Fruit fly (Drosophila melanogaster) whole organism, embryonic: ENCODE results near the gene CG15696.
A peak's percentile ranks its signal among the peaks of the same experiment; 100 is the strongest.

Source experiments
- Abd-B ChIP-seq: fragments of 200-800 bp; sonication (Bioruptor generic); optimal IDR thresholded peaks from 2 replicates; lab custom pipeline; 2018; ENCODE audit warnings: missing biosample characterization, mild to moderate bottlenecking, missing genetic modification characterization, moderate library complexity
- CG10209 ChIP-seq: fragments of 200-800 bp; sonication (Bioruptor generic); optimal IDR thresholded peaks from 3 replicates; lab custom pipeline; 2017; ENCODE audit warnings: missing biosample characterization, mild to moderate bottlenecking, missing genetic modification characterization, missing genetic modification reagents
- CG10431 ChIP-seq: fragments of 200-800 bp; sonication (Bioruptor generic); optimal IDR thresholded peaks from 3 replicates; lab custom pipeline; 2018; ENCODE audit warnings: missing biosample characterization, mild to moderate bottlenecking, missing genetic modification characterization
- CG10654 ChIP-seq: fragments of 200-800 bp; sonication (Bioruptor generic); optimal IDR thresholded peaks from 2 replicates; lab custom pipeline; 2016; ENCODE audit warnings: missing biosample characterization, missing genetic modification characterization
- CG11085 ChIP-seq: fragments of 200-800 bp; sonication (Bioruptor generic); IDR thresholded peaks from 2 replicates; pipeline ENCODE4 v1.3.6; 2022; ENCODE audit warnings: missing biosample characterization, missing genetic modification characterization
- CG11696 ChIP-seq: fragments of 200-800 bp; sonication (Bioruptor generic); IDR thresholded peaks from 2 replicates; pipeline ENCODE4 v1.3.6; 2022; ENCODE audit warnings: missing biosample characterization, missing genetic modification characterization
- CG12236 ChIP-seq: fragments of 200-800 bp; sonication (Bioruptor generic); optimal IDR thresholded peaks from 2 replicates; lab custom pipeline; 2016; ENCODE audit warnings: missing biosample characterization, missing genetic modification characterization
- CG16813 ChIP-seq: fragments of 200-800 bp; sonication (Bioruptor generic); IDR thresholded peaks from 3 replicates; pipeline ENCODE4 v1.3.6; 2022; ENCODE audit warnings: missing biosample characterization, missing genetic modification characterization; ENCODE audit not compliant: partially characterized antibody
- CG16863 ChIP-seq: fragments of 200-800 bp; sonication (Bioruptor generic); optimal IDR thresholded peaks from 3 replicates; lab custom pipeline; 2016; ENCODE audit warnings: missing biosample characterization, missing genetic modification characterization
- CG2199 ChIP-seq: fragments of 200-800 bp; sonication (Bioruptor generic); IDR thresholded peaks from 3 replicates; pipeline ENCODE4 v1.3.6; 2022; ENCODE audit warnings: missing biosample characterization, missing genetic modification characterization
- CG2875 ChIP-seq: fragments of 200-800 bp; sonication (Bioruptor generic); optimal IDR thresholded peaks from 2 replicates; lab custom pipeline; 2017; ENCODE audit warnings: missing biosample characterization, mild to moderate bottlenecking, missing genetic modification characterization, missing genetic modification reagents
- CG31365 ChIP-seq: fragments of 200-800 bp; sonication (Bioruptor generic); optimal IDR thresholded peaks from 2 replicates; lab custom pipeline; 2018; ENCODE audit warnings: missing biosample characterization, mild to moderate bottlenecking, missing genetic modification characterization
- CG33557 ChIP-seq: fragments of 200-800 bp; sonication (Bioruptor generic); optimal IDR thresholded peaks from 2 replicates; lab custom pipeline; 2019; ENCODE audit warnings: missing biosample characterization, mild to moderate bottlenecking, missing genetic modification characterization, moderate library complexity
- CG34224 ChIP-seq: fragments of 200-800 bp; sonication (Bioruptor generic); IDR thresholded peaks from 3 replicates; pipeline ENCODE4 v1.3.6; 2022; ENCODE audit warnings: missing biosample characterization, missing genetic modification characterization; ENCODE audit not compliant: partially characterized antibody
- CG4360 ChIP-seq: fragments of 200-800 bp; sonication (Bioruptor generic); IDR thresholded peaks from 2 replicates; pipeline ENCODE4 v1.3.6; 2022; ENCODE audit warnings: missing biosample characterization, missing genetic modification characterization
- CG4424 ChIP-seq: fragments of 200-800 bp; sonication (Bioruptor generic); optimal IDR thresholded peaks from 3 replicates; lab custom pipeline; 2016; ENCODE audit warnings: missing biosample characterization, missing genetic modification characterization
- CG7357 ChIP-seq: fragments of 200-800 bp; sonication (Bioruptor generic); IDR thresholded peaks from 3 replicates; pipeline ENCODE4 v1.3.6; 2022; ENCODE audit warnings: missing biosample characterization, missing genetic modification characterization
- CG8089 ChIP-seq: fragments of 200-800 bp; sonication (Bioruptor generic); optimal IDR thresholded peaks from 3 replicates; lab custom pipeline; 2016; ENCODE audit warnings: missing biosample characterization, missing genetic modification characterization
- Doc2 ChIP-seq: fragments of 200-800 bp; sonication (Bioruptor generic); IDR thresholded peaks from 2 replicates; pipeline ENCODE4 v1.3.6; 2022; ENCODE audit warnings: missing biosample characterization, missing genetic modification characterization
- Ets97D ChIP-seq: fragments of 200-800 bp; sonication (Bioruptor generic); optimal IDR thresholded peaks from 3 replicates; lab custom pipeline; 2016; ENCODE audit warnings: missing biosample characterization, missing genetic modification characterization
- HmgD ChIP-seq: fragments of 200-800 bp; sonication (Bioruptor generic); optimal IDR thresholded peaks from 3 replicates; lab custom pipeline; 2016; ENCODE audit warnings: missing biosample characterization, missing genetic modification characterization
- HmgZ ChIP-seq: fragments of 200-800 bp; sonication (Bioruptor generic); optimal IDR thresholded peaks from 2 replicates; lab custom pipeline; 2018; ENCODE audit warnings: missing biosample characterization, mild to moderate bottlenecking, missing genetic modification characterization
- Hmx ChIP-seq: fragments of 200-800 bp; sonication (Bioruptor generic); optimal IDR thresholded peaks from 2 replicates; lab custom pipeline; 2016; ENCODE audit warnings: missing biosample characterization, missing genetic modification characterization
- Mad ChIP-seq: fragments of 200-800 bp; sonication (Bioruptor generic); optimal IDR thresholded peaks from 2 replicates; lab custom pipeline; 2016; ENCODE audit warnings: missing biosample characterization, missing genetic modification characterization
- NC2α ChIP-seq: fragments of 200-800 bp; sonication (Bioruptor generic); optimal IDR thresholded peaks from 2 replicates; lab custom pipeline; 2016; ENCODE audit warnings: missing biosample characterization, missing genetic modification characterization
- PHDP ChIP-seq: fragments of 200-800 bp; sonication (Bioruptor generic); optimal IDR thresholded peaks from 3 replicates; lab custom pipeline; 2018; ENCODE audit warnings: missing biosample characterization, mild to moderate bottlenecking, missing genetic modification characterization, moderate library complexity
- Poxn ChIP-seq: fragments of 200-800 bp; sonication (Bioruptor generic); IDR thresholded peaks from 2 replicates; pipeline ENCODE4 v1.3.6; 2022; ENCODE audit warnings: missing biosample characterization, missing genetic modification characterization
- Ssrp ChIP-seq: fragments of 200-800 bp; sonication (Bioruptor generic); optimal IDR thresholded peaks from 2 replicates; lab custom pipeline; 2018; ENCODE audit warnings: missing biosample characterization, mild to moderate bottlenecking, missing genetic modification characterization, moderate library complexity
- Trl ChIP-seq, 3 experiments: fragments of >200 bp in 2 of 3; fragments of 200-800 bp in 1 of 3; sonication (Bioruptor generic) in 1 of 3; optimal IDR thresholded peaks; 2 replicates in 1 of 3; 3 replicates in 2 of 3; lab custom pipeline; 2016 to 2017; ENCODE audit warnings: missing biosample characterization in 1 of 3, missing genetic modification characterization in 1 of 3
- Xbp1 ChIP-seq: fragments of 200-800 bp; sonication (Bioruptor generic); optimal IDR thresholded peaks from 3 replicates; lab custom pipeline; 2016; ENCODE audit warnings: missing biosample characterization, mild to moderate bottlenecking, missing genetic modification characterization
- amos ChIP-seq: fragments of 200-800 bp; sonication (Bioruptor generic); IDR thresholded peaks from 2 replicates; pipeline ENCODE4 v1.3.6; 2022; ENCODE audit warnings: missing biosample characterization, missing genetic modification characterization; ENCODE audit not compliant: partially characterized antibody
- az2 ChIP-seq: fragments of 200-800 bp; sonication (Bioruptor generic); optimal IDR thresholded peaks from 3 replicates; lab custom pipeline; 2016; ENCODE audit warnings: missing biosample characterization, missing genetic modification characterization
- bbx ChIP-seq: fragments of 200-800 bp; sonication (Bioruptor generic); IDR thresholded peaks from 2 replicates; pipeline ENCODE4 v1.3.6; 2022; ENCODE audit warnings: missing biosample characterization, missing genetic modification characterization; ENCODE audit not compliant: partially characterized antibody
- btn ChIP-seq: fragments of 200-800 bp; sonication (Bioruptor generic); optimal IDR thresholded peaks from 2 replicates; lab custom pipeline; 2016; ENCODE audit warnings: missing biosample characterization, missing genetic modification characterization
- disco-r ChIP-seq: fragments of 200-800 bp; sonication (Bioruptor generic); optimal IDR thresholded peaks from 2 replicates; lab custom pipeline; 2016; ENCODE audit warnings: missing biosample characterization, missing genetic modification characterization
- emc ChIP-seq: fragments of 200-800 bp; sonication (Bioruptor generic); optimal IDR thresholded peaks from 2 replicates; lab custom pipeline; 2016; ENCODE audit warnings: missing biosample characterization, missing genetic modification characterization
- gem ChIP-seq: fragments of 200-800 bp; sonication (Bioruptor generic); optimal IDR thresholded peaks from 2 replicates; lab custom pipeline; 2019; ENCODE audit warnings: missing biosample characterization, mild to moderate bottlenecking, missing genetic modification characterization, moderate library complexity
- grau ChIP-seq: fragments of 200-800 bp; optimal IDR thresholded peaks from 3 replicates; lab custom pipeline; 2019; ENCODE audit warnings: missing biosample characterization, mild to moderate bottlenecking, missing genetic modification characterization, moderate library complexity
- h ChIP-seq: fragments of >200 bp; optimal IDR thresholded peaks from 2 replicates; lab custom pipeline; 2017
- hb ChIP-seq: fragments of 200-800 bp; sonication (Bioruptor generic); IDR thresholded peaks from 3 replicates; pipeline ENCODE4 v1.3.6; 2022; ENCODE audit warnings: missing biosample characterization, missing genetic modification characterization; ENCODE audit not compliant: partially characterized antibody
- lola ChIP-seq, 3 experiments: fragments of >200 bp in 2 of 3; fragments of 200-800 bp in 1 of 3; sonication (Bioruptor generic) in 1 of 3; optimal IDR thresholded peaks; 2 replicates each; lab custom pipeline; 2017 to 2019; ENCODE audit warnings: missing biosample characterization in 3 of 3, missing genetic modification characterization in 3 of 3, mild to moderate bottlenecking in 1 of 3, moderate library complexity in 1 of 3
- nerfin-1 ChIP-seq: fragments of 200-800 bp; sonication (Bioruptor generic); optimal IDR thresholded peaks from 3 replicates; lab custom pipeline; 2019; ENCODE audit warnings: missing biosample characterization, mild to moderate bottlenecking, missing genetic modification characterization, moderate library complexity
- nerfin-2 ChIP-seq: fragments of 200-800 bp; sonication (Bioruptor generic); IDR thresholded peaks from 2 replicates; pipeline ENCODE4 v1.3.6; 2022; ENCODE audit warnings: missing biosample characterization, missing genetic modification characterization; ENCODE audit not compliant: partially characterized antibody
- org-1 ChIP-seq: fragments of 200-800 bp; sonication (Bioruptor generic); optimal IDR thresholded peaks from 2 replicates; lab custom pipeline; 2017; ENCODE audit warnings: missing biosample characterization, missing genetic modification characterization
- pnt ChIP-seq: fragments of 200-800 bp; sonication (Bioruptor generic); optimal IDR thresholded peaks from 3 replicates; lab custom pipeline; 2016; ENCODE audit warnings: missing biosample characterization, missing genetic modification characterization
- sens-2 ChIP-seq: fragments of 200-800 bp; sonication (Bioruptor generic); IDR thresholded peaks from 2 replicates; pipeline ENCODE4 v1.3.6; 2022; ENCODE audit warnings: missing biosample characterization, missing genetic modification characterization
- slou ChIP-seq: fragments of 200-800 bp; sonication (Bioruptor generic); optimal IDR thresholded peaks from 3 replicates; lab custom pipeline; 2016; ENCODE audit warnings: missing biosample characterization, missing genetic modification characterization
- tup ChIP-seq: fragments of 200-800 bp; sonication (Bioruptor generic); optimal IDR thresholded peaks from 2 replicates; lab custom pipeline; 2016; ENCODE audit warnings: missing biosample characterization, mild to moderate bottlenecking, missing genetic modification characterization, moderate library complexity
- twi ChIP-seq: fragments of 200-800 bp; optimal IDR thresholded peaks from 2 replicates; lab custom pipeline; 2019; ENCODE audit warnings: missing biosample characterization, mild to moderate bottlenecking, missing genetic modification characterization, moderate library complexity

The CG15696 gene

DNA sequence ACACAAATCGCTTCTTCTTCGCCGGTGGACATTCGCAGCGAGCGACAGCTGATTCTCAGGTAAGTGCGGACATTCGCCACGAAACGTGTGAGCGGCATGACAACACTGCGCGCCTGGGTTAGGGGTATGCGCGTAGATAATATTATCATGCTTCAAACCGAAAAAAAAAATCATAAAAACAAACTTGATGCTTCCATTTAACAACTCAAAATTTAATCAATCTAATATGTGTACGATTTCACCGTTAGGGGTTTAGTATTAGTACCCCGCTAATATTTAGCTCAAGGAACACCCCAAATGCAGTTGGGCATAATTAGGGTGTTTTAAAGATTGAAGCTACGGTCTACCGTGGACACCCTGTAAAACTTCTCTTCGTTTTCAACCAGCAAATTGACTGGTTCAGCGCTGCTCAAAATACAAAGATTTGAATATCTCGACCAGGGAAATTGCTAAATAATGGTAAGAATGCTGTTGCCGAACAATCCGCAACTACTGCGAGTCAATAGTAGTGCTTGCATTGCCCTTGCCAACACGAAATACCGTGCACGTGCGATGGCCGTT, 25.0 kb upstream of the CG15696 start, which contains the start of the genes CG17271 and RpS20:
TSS of gene CG17271 (minus strand) at position 34 of the 561 bp plus-strand sequence.
TSS of gene RpS20 (plus strand) at position 367 of the 561 bp plus-strand sequence.
- TF ChIP-seq CG10431 (GFP tag; lab: Kevin White, UChicago), result peak; percentile 80
- peak; percentile 80 for TF ChIP-seq slou (GFP tag; lab: Kevin White, UChicago)
- peak; percentile 88 for TF ChIP-seq PHDP (tag; lab: Kevin White, UChicago)
- peak; percentile 89 for TF ChIP-seq Abd-B (GFP tag; lab: Kevin White, UChicago)
- peak; percentile 94 for TF ChIP-seq CG10654 (GFP tag; lab: Kevin White, UChicago)
- peak; percentile 83 for TF ChIP-seq Ssrp (tag; lab: Kevin White, UChicago)
- peak in 1 of 3 experiments; percentile 89 for TF ChIP-seq lola (GFP tag; optimal IDR thresholded peaks at IDR 0.05; lab: Kevin White, UChicago)
- TF ChIP-seq nerfin-2 (GFP tag; lab: Robert Waterston, UW), result no peak
- peak; percentile 90 for TF ChIP-seq emc
- TF ChIP-seq NC2α (GFP tag; lab: Kevin White, UChicago), result peak; percentile 91
- peak; percentile 61; the same call in 1 of the 2 replicates for TF ChIP-seq Doc2 (GFP tag; lab: Robert Waterston, UW)
- TF ChIP-seq btn, result peak; percentile 83
- peak; percentile 50 for TF ChIP-seq sens-2 (GFP tag; lab: Robert Waterston, UW)
- TF ChIP-seq hb (GFP tag; lab: Robert Waterston, UW), result no peak
- TF ChIP-seq CG2875 (GFP tag; lab: Kevin White, UChicago), result peak; percentile 67
- TF ChIP-seq CG12236, result peak; percentile 72
- TF ChIP-seq CG34224 (GFP tag; lab: Robert Waterston, UW), result no peak
- peak; percentile 73 for TF ChIP-seq CG7357 (GFP tag; lab: Robert Waterston, UW)
- TF ChIP-seq HmgZ (tag; lab: Kevin White, UChicago), result peak; percentile 96
- peak; percentile 75 for TF ChIP-seq Hmx
- peak; percentile 94 for TF ChIP-seq gem (tag; lab: Kevin White, UChicago)
- peak; percentile 62 for TF ChIP-seq CG2199 (GFP tag; lab: Robert Waterston, UW)
- TF ChIP-seq amos (GFP tag; lab: Robert Waterston, UW), result 0 out of 2 replicates have a peak, but pooled peaks have one; percentile 43
- peak; percentile 90 for TF ChIP-seq CG8089 (GFP tag; lab: Kevin White, UChicago)
- no peak for TF ChIP-seq CG16813 (GFP tag; lab: Robert Waterston, UW)
- TF ChIP-seq CG33557 (GFP tag; lab: Kevin White, UChicago), result peak; percentile 85
- peak; percentile 88 for TF ChIP-seq grau (tag; lab: Kevin White, UChicago)
- peak; percentile 96 for TF ChIP-seq Ets97D
- TF ChIP-seq org-1 (GFP tag; lab: Kevin White, UChicago), result peak; percentile 86
- TF ChIP-seq Trl (optimal IDR thresholded peaks at IDR 0.05; lab: Kevin White, UChicago), result no peak
- TF ChIP-seq Trl (GFP tag; optimal IDR thresholded peaks at IDR 0.05; lab: Kevin White, UChicago), result peak; percentile 97
- peak; percentile 96 for TF ChIP-seq Xbp1 (GFP tag; lab: Kevin White, UChicago)
- TF ChIP-seq CG11696, result peak; percentile 67; the same call in 1 of the 2 replicates
- TF ChIP-seq twi, result peak; percentile 78
- 0 out of 2 replicates have a peak, but pooled peaks have one; percentile 18 for TF ChIP-seq bbx (GFP tag; lab: Robert Waterston, UW)
- peak; percentile 88 for TF ChIP-seq CG10209 (GFP tag; lab: Kevin White, UChicago)
- peak; percentile 90 for TF ChIP-seq disco-r (GFP tag; lab: Kevin White, UChicago)
- peak; percentile 94 for TF ChIP-seq Mad
- peak; percentile 90 for TF ChIP-seq az2 (GFP tag; lab: Kevin White, UChicago)
- TF ChIP-seq CG4360 (GFP tag; lab: Robert Waterston, UW), result peak; percentile 49
- TF ChIP-seq h (lab: Kevin White, UChicago), result no peak
- peak; percentile 94 for TF ChIP-seq pnt (GFP tag; lab: Kevin White, UChicago)
- TF ChIP-seq CG11085, result peak; percentile 88
- TF ChIP-seq CG31365 (tag; lab: Kevin White, UChicago), result peak; percentile 52
- TF ChIP-seq nerfin-1 (tag; lab: Kevin White, UChicago), result peak; percentile 83
- TF ChIP-seq CG16863 (GFP tag; lab: Kevin White, UChicago), result peak; percentile 93
- peak; percentile 93 for TF ChIP-seq CG4424 (GFP tag; lab: Kevin White, UChicago)
- peak; percentile 94 for TF ChIP-seq tup (GFP tag; lab: Kevin White, UChicago)
- TF ChIP-seq HmgD, result peak; percentile 96
- peak; percentile 64 for TF ChIP-seq Poxn (GFP tag; lab: Robert Waterston, UW)
